Worm (Caenorhabditis elegans): ENCODE measurements around the gene lys-4.

lys-4 gene

ce11 chrIV:11635437-11636408, 12.7 kb upstream of the lys-4 start, which contains the start of gene mars-1 (continued):
- TF ChIP-seq dmd-6 (GFP tag; IDR thresholded peaks at IDR 0.05), result 0 out of 2 replicates have a peak, but pooled peaks have one; percentile 20
- TF ChIP-seq duxl-1 (tag; optimal IDR thresholded peaks at IDR 0.05; ENCODE audit: poor library complexity), result no peak
- no peak for TF ChIP-seq egl-27 (tag; optimal IDR thresholded peaks at IDR 0.05)
- no peak for TF ChIP-seq nhr-102 (tag; optimal IDR thresholded peaks at IDR 0.05)
- peak; percentile 62 for TF ChIP-seq rbr-2 (tag; optimal IDR thresholded peaks at IDR 0.05)
- TF ChIP-seq T20F7.1 (GFP tag; optimal IDR thresholded peaks at IDR 0.05), result peak; percentile 81
- TF ChIP-seq snpc-4 (tag; optimal IDR thresholded peaks at IDR 0.05), result no peak
- no peak for TF ChIP-seq aha-1 (tag)
- no peak for TF ChIP-seq mdt-29 (GFP tag; IDR thresholded peaks at IDR 0.05)
- TF ChIP-seq ceh-32 (tag; optimal IDR thresholded peaks at IDR 0.05; ENCODE audit: poor library complexity), result no peak
- TF ChIP-seq saeg-2 (GFP tag; IDR thresholded peaks at IDR 0.05), result no peak
- no peak for TF ChIP-seq unc-39 (tag; optimal IDR thresholded peaks at IDR 0.05)
- TF ChIP-seq php-3 (GFP tag; IDR thresholded peaks at IDR 0.05), result no peak
- peak; percentile 41 for TF ChIP-seq nhr-28 (tag; optimal IDR thresholded peaks at IDR 0.05)
- TF ChIP-seq nhr-48 (tag; optimal IDR thresholded peaks at IDR 0.05), result no peak
- no peak for TF ChIP-seq skn-1 (tag; optimal IDR thresholded peaks at IDR 0.05)
- peak; percentile 82 for TF ChIP-seq mes-2 (tag; optimal IDR thresholded peaks at IDR 0.05; ENCODE audit: poor library complexity, severe bottlenecking)
- TF ChIP-seq daf-16 (GFP tag; optimal IDR thresholded peaks at IDR 0.05), result peak in 1 of 2 experiments; percentile 50
- TF ChIP-seq daf-16 (tag; optimal IDR thresholded peaks at IDR 0.05), result peak; percentile 55
- TF ChIP-seq daf-19 (GFP tag; conservative IDR thresholded peaks at IDR 0.05), result no peak
- no peak for TF ChIP-seq lin-1 (GFP tag; IDR thresholded peaks at IDR 0.05)
- no peak for TF ChIP-seq zag-1 (tag; optimal IDR thresholded peaks at IDR 0.05)
- TF ChIP-seq hmg-1.1 (GFP tag; IDR thresholded peaks at IDR 0.05), result 0 out of 2 replicates have a peak, but pooled peaks have one; percentile 14
- TF ChIP-seq nhr-76 (tag; optimal IDR thresholded peaks at IDR 0.05), result no peak
- TF ChIP-seq lin-13 (GFP tag; optimal IDR thresholded peaks at IDR 0.05), result peak; percentile 64
- TF ChIP-seq unc-130 (GFP tag; optimal IDR thresholded peaks at IDR 0.05), result peak; percentile 50
- peak in 1 of 2 experiments; percentile 51 for TF ChIP-seq unc-62 (GFP tag; optimal IDR thresholded peaks at IDR 0.05 in 1 of 2)
- no peak for TF ChIP-seq unc-62 (tag; optimal IDR thresholded peaks at IDR 0.05)
- TF ChIP-seq mxl-3 (GFP tag; optimal IDR thresholded peaks at IDR 0.05), result peak; percentile 52
- no peak for TF ChIP-seq arid-1 (GFP tag; conservative IDR thresholded peaks at IDR 0.05)
- TF ChIP-seq ceh-28 (tag; optimal IDR thresholded peaks at IDR 0.05), result no peak
- no peak for TF ChIP-seq aly-2 (tag; optimal IDR thresholded peaks at IDR 0.05)
- TF ChIP-seq attf-4 (tag; optimal IDR thresholded peaks at IDR 0.05), result no peak
- TF ChIP-seq nhr-11 (tag; optimal IDR thresholded peaks at IDR 0.05), result peak; percentile 66
- no peak for TF ChIP-seq madf-5 (GFP tag; IDR thresholded peaks at IDR 0.05)
- no peak for TF ChIP-seq spr-3 (GFP tag; optimal IDR thresholded peaks at IDR 0.05)
- peak; percentile 96 for TF ChIP-seq lin-38 (GFP tag; IDR thresholded peaks at IDR 0.05)

DNA sequence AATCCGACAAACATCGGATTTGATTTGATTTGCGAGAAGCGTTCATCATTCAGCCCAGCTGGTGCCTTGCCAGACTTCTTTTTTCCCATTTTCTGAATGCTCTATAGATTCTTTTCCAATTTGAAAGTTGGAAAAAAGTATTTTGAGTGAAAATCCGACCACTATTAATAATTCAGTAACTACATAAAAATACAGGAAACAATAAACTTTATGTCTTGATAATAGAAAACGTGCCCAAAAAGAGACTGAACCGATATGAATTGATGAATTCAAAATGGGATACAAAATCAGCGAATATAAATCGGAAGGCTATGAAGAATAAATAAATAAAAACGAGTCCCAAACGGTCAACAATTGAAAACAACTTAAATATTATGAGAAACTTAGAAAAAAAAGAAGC, 8.8 kb upstream of the lys-4 start, which contains the start of gene F58B3.4:
Gene F58B3.4, minus strand, starts transcription at position 101 of the 400 bp plus-strand sequence.
- no peak for TF ChIP-seq F44E2.7 (GFP tag; IDR thresholded peaks at IDR 0.05)

- TF ChIP-seq daf-12 (tag; optimal IDR thresholded peaks at IDR 0.05) (no peak), lin-15B (tag; optimal IDR thresholded peaks at IDR 0.05) (no peak), snpc-1.2 (GFP tag; IDR thresholded peaks at IDR 0.05) (no peak), dve-1 (tag; optimal IDR thresholded peaks at IDR 0.05; ENCODE audit: insufficient read depth) (no peak), mdl-1 (tag; optimal IDR thresholded peaks at IDR 0.05) (no peak), zip-2 (tag; optimal IDR thresholded peaks at IDR 0.05) (no peak), ces-1 (GFP tag; optimal IDR thresholded peaks at IDR 0.05) (no peak), aha-1 (tag) (no peak), ztf-11 (tag; optimal IDR thresholded peaks at IDR 0.05) (no peak), T26A8.4 (GFP tag; IDR thresholded peaks at IDR 0.05) (no peak), vab-7 (GFP tag; IDR thresholded peaks at IDR 0.05) (no peak), Y105C5A.15 (GFP tag; IDR thresholded peaks at IDR 0.05) (no peak), nhr-6 (tag; optimal IDR thresholded peaks at IDR 0.05) (no peak), D1046.2 (GFP tag; IDR thresholded peaks at IDR 0.05) (no peak)
Observed at ce11 chrIV:11627847-11628246, 4.9 kb upstream of the lys-4 start, which contains the start of gene lys-6. TSS of gene lys-6 (minus strand) at chrIV:11627947.

Measured in whole organism, L4 larva.